Worm (Caenorhabditis elegans) whole organism, young adult: ENCODE results near the gene thk-1.

Experiments used
- B0336.3 ChIP-seq: fragments of 200-800 bp; sonication (Bioruptor generic); IDR thresholded peaks from 2 replicates; pipeline ENCODE4 v1.3.6; 2022; ENCODE audit warnings: missing genetic modification characterization, missing compliant biosample characterization
- C17E4.6 ChIP-seq: fragments of 200-800 bp; sonication (Bioruptor generic); IDR thresholded peaks from 2 replicates; pipeline ENCODE4 v1.3.6; 2022; ENCODE audit warnings: missing genetic modification reagents, missing genetic modification characterization, missing compliant biosample characterization
- D2030.7 ChIP-seq: fragments of 200-800 bp; sonication (Bioruptor generic); IDR thresholded peaks from 2 replicates; pipeline ENCODE4 v1.3.6; 2022; ENCODE audit warnings: missing genetic modification reagents, missing genetic modification characterization, missing compliant biosample characterization
- T26A5.8 ChIP-seq: sonication (generic microtip); optimal IDR thresholded peaks from 2 replicates; lab custom pipeline; 2016; ENCODE audit warnings: missing genetic modification characterization, missing compliant biosample characterization
- Y56A3A.18 ChIP-seq: fragments of 200-800 bp; sonication (Bioruptor generic); IDR thresholded peaks from 2 replicates; pipeline ENCODE4 v1.3.6; 2022; ENCODE audit warnings: missing genetic modification reagents, missing genetic modification characterization, missing compliant biosample characterization
- Y67H2A.10 ChIP-seq: fragments of 200-800 bp; sonication (Bioruptor generic); conservative IDR thresholded peaks from 2 replicates; pipeline ENCODE4 v1.3.6; 2022; ENCODE audit warnings: missing genetic modification reagents, missing genetic modification characterization, missing compliant biosample characterization
- ZK185.1 ChIP-seq: sonication (generic microtip); optimal IDR thresholded peaks from 2 replicates; lab custom pipeline; 2016; ENCODE audit warnings: mild to moderate bottlenecking, missing genetic modification characterization, missing compliant biosample characterization; ENCODE audit not compliant: poor library complexity, severe bottlenecking
- aptf-2 ChIP-seq: fragments of 200-800 bp; sonication (Bioruptor generic); conservative IDR thresholded peaks from 2 replicates; pipeline ENCODE4 v1.3.6; 2022; ENCODE audit warnings: missing genetic modification reagents, missing genetic modification characterization, missing compliant biosample characterization
- attf-3 ChIP-seq: fragments of 200-800 bp; sonication (Bioruptor generic); conservative IDR thresholded peaks from 2 replicates; pipeline ENCODE4 v1.3.6; 2022; ENCODE audit warnings: missing genetic modification reagents, missing genetic modification characterization, missing compliant biosample characterization
- attf-5 ChIP-seq: fragments of 200-800 bp; sonication (Bioruptor generic); optimal IDR thresholded peaks from 2 replicates; lab custom pipeline; 2018; ENCODE audit warnings: mild to moderate bottlenecking, missing genetic modification characterization, missing compliant biosample characterization
- cebp-1 ChIP-seq, 2 experiments: fragments of 200-800 bp in 1 of 2; sonication (Bioruptor generic) in 1 of 2; sonication (generic microtip) in 1 of 2; IDR thresholded peaks in 1 of 2; optimal IDR thresholded peaks in 1 of 2; 2 replicates each; pipeline versions ENCODE4 v1.3.6 to Lab custom; 2017 to 2022; ENCODE audit warnings: missing compliant biosample characterization in 2 of 2, missing genetic modification characterization in 2 of 2, mild to moderate bottlenecking in 1 of 2, missing genetic modification reagents in 1 of 2, moderate library complexity in 1 of 2
- ceh-27 ChIP-seq: fragments of 200-800 bp; sonication (Bioruptor generic); optimal IDR thresholded peaks from 2 replicates; lab custom pipeline; 2018; ENCODE audit warnings: mild to moderate bottlenecking, missing genetic modification characterization, moderate library complexity, missing compliant biosample characterization
- ceh-79 ChIP-seq: sonication (generic microtip); optimal IDR thresholded peaks from 2 replicates; lab custom pipeline; 2017; ENCODE audit warnings: mild to moderate bottlenecking, missing genetic modification characterization, missing compliant biosample characterization
- die-1 ChIP-seq: sonication (generic microtip); optimal IDR thresholded peaks from 2 replicates; lab custom pipeline; 2016; ENCODE audit warnings: missing genotype, mild to moderate bottlenecking, missing genetic modification characterization, missing compliant biosample characterization
- dpff-1 ChIP-seq: sonication (generic microtip); optimal IDR thresholded peaks from 2 replicates; lab custom pipeline; 2017; ENCODE audit warnings: mild to moderate bottlenecking, missing genetic modification characterization, missing compliant biosample characterization
- efl-1 ChIP-seq: fragments of 150-350 bp; optimal IDR thresholded peaks from 2 replicates; lab custom pipeline; 2014; ENCODE audit warnings: missing biosample characterization, missing genetic modification reagents, missing genetic modification characterization
- egrh-3 ChIP-seq: fragments of 200-800 bp; sonication (Bioruptor generic); IDR thresholded peaks from 2 replicates; pipeline ENCODE4 v1.3.6; 2022; ENCODE audit warnings: missing genetic modification reagents, missing genetic modification characterization, missing compliant biosample characterization
- ekl-4 ChIP-seq: fragments of 200-800 bp; sonication (Bioruptor generic); IDR thresholded peaks from 2 replicates; pipeline ENCODE4 v1.3.6; 2022; ENCODE audit warnings: missing genetic modification reagents, missing genetic modification characterization, missing compliant biosample characterization
- him-1 ChIP-seq: sonication (generic microtip); optimal IDR thresholded peaks from 2 replicates; lab custom pipeline; 2016; ENCODE audit warnings: missing genotype, missing genetic modification reagents, missing genetic modification characterization, missing compliant biosample characterization
- hmg-1.2 ChIP-seq: fragments of 200-800 bp; sonication (Bioruptor generic); IDR thresholded peaks from 2 replicates; pipeline ENCODE4 v1.3.6; 2022; ENCODE audit warnings: missing genetic modification reagents, missing genetic modification characterization, missing compliant biosample characterization
- let-526 ChIP-seq: fragments of 200-800 bp; sonication (Bioruptor generic); IDR thresholded peaks from 2 replicates; pipeline ENCODE4 v1.3.6; 2022; ENCODE audit warnings: missing genetic modification reagents, missing genetic modification characterization, missing compliant biosample characterization
- let-607 ChIP-seq, 2 experiments: fragments of 200-800 bp in 1 of 2; sonication (Bioruptor generic) in 1 of 2; sonication (generic microtip) in 1 of 2; optimal IDR thresholded peaks; 2 replicates each; lab custom pipeline; 2016 to 2018; ENCODE audit warnings: mild to moderate bottlenecking in 2 of 2, missing compliant biosample characterization in 2 of 2, missing genetic modification characterization in 2 of 2, moderate library complexity in 2 of 2, missing genotype in 1 of 2
- lin-40 ChIP-seq: sonication (generic microtip); optimal IDR thresholded peaks from 2 replicates; lab custom pipeline; 2016; ENCODE audit warnings: missing genetic modification characterization, mild to moderate bottlenecking, missing compliant biosample characterization, missing genotype, missing genetic modification reagents
- lin-54 ChIP-seq: fragments of 200-800 bp; sonication (Bioruptor generic); optimal IDR thresholded peaks from 2 replicates; lab custom pipeline; 2018; ENCODE audit warnings: mild to moderate bottlenecking, missing genetic modification characterization, missing compliant biosample characterization
- madf-10 ChIP-seq: sonication (generic microtip); optimal IDR thresholded peaks from 2 replicates; lab custom pipeline; 2016; ENCODE audit warnings: mild to moderate bottlenecking, missing genetic modification characterization, missing compliant biosample characterization
- madf-6 ChIP-seq: fragments of 200-800 bp; sonication (Bioruptor generic); IDR thresholded peaks from 2 replicates; pipeline ENCODE4 v1.3.6; 2022; ENCODE audit warnings: missing genetic modification reagents, missing genetic modification characterization, missing compliant biosample characterization
- mel-28 ChIP-seq: sonication (generic microtip); optimal IDR thresholded peaks from 2 replicates; lab custom pipeline; 2016; ENCODE audit warnings: borderline replicate concordance, mild to moderate bottlenecking, missing genetic modification characterization, missing compliant biosample characterization
- mes-4 ChIP-seq: sonication (generic microtip); optimal IDR thresholded peaks from 2 replicates; lab custom pipeline; 2016; ENCODE audit warnings: missing genotype, missing genetic modification characterization, missing compliant biosample characterization
- nfyb-1 ChIP-seq: fragments of 200-800 bp; sonication (Bioruptor generic); IDR thresholded peaks from 2 replicates; pipeline ENCODE4 v1.3.6; 2022; ENCODE audit warnings: missing genetic modification reagents, missing genetic modification characterization, missing compliant biosample characterization
- nhr-80 ChIP-seq: sonication (generic microtip); optimal IDR thresholded peaks from 2 replicates; lab custom pipeline; 2016; ENCODE audit warnings: missing genetic modification characterization, missing compliant biosample characterization
- rec-8 ChIP-seq, 2 experiments: sonication (generic microtip); optimal IDR thresholded peaks; 2 replicates each; lab custom pipeline; 2016; ENCODE audit warnings: mild to moderate bottlenecking in 2 of 2, missing genetic modification characterization in 2 of 2, missing genetic modification reagents in 2 of 2, missing genotype in 2 of 2, missing biosample characterization in 1 of 2, missing compliant biosample characterization in 1 of 2, moderate library complexity in 1 of 2
- snpc-4 ChIP-seq, 5 experiments: fragments of 150-350 bp in 1 of 5; sonication (generic microtip) in 4 of 5; optimal IDR thresholded peaks; 2 replicates each; lab custom pipeline; 2014 to 2018; ENCODE audit warnings: missing genetic modification characterization in 5 of 5, missing biosample characterization in 3 of 5, antibody characterized with exemption in 2 of 5, mild to moderate bottlenecking in 2 of 5, missing compliant biosample characterization in 2 of 5, missing genotype in 2 of 5, moderate library complexity in 2 of 5, missing genetic modification reagents in 1 of 5
- unc-130 ChIP-seq: sonication (generic microtip); optimal IDR thresholded peaks from 2 replicates; lab custom pipeline; 2016; ENCODE audit warnings: missing genetic modification reagents, missing genetic modification characterization, missing compliant biosample characterization
- unc-62 ChIP-seq: fragments of 150-350 bp; optimal IDR thresholded peaks from 2 replicates; lab custom pipeline; 2014; ENCODE audit warnings: missing biosample characterization, missing genetic modification reagents, missing genetic modification characterization
- zfh-2 ChIP-seq: fragments of 200-800 bp; sonication (Bioruptor generic); conservative IDR thresholded peaks from 2 replicates; pipeline ENCODE4 v1.3.6; 2022; ENCODE audit warnings: missing genetic modification reagents, missing genetic modification characterization, missing compliant biosample characterization
- ztf-22 ChIP-seq: fragments of 200-800 bp; sonication (Bioruptor generic); optimal IDR thresholded peaks from 2 replicates; lab custom pipeline; 2018; ENCODE audit warnings: mild to moderate bottlenecking, missing genetic modification characterization, moderate library complexity, missing compliant biosample characterization
- ztf-26 ChIP-seq: sonication (generic microtip); optimal IDR thresholded peaks from 2 replicates; lab custom pipeline; 2017; ENCODE audit warnings: missing genetic modification characterization, missing compliant biosample characterization
- ztf-3 ChIP-seq: fragments of 200-800 bp; sonication (Bioruptor generic); optimal IDR thresholded peaks from 2 replicates; lab custom pipeline; 2018; ENCODE audit warnings: mild to moderate bottlenecking, missing genetic modification characterization, missing compliant biosample characterization
- ztf-6 ChIP-seq: fragments of 200-800 bp; sonication (Bioruptor generic); IDR thresholded peaks from 2 replicates; pipeline ENCODE4 v1.3.6; 2022; ENCODE audit warnings: missing genetic modification reagents, missing genetic modification characterization, missing compliant biosample characterization

The thk-1 gene

DNA sequence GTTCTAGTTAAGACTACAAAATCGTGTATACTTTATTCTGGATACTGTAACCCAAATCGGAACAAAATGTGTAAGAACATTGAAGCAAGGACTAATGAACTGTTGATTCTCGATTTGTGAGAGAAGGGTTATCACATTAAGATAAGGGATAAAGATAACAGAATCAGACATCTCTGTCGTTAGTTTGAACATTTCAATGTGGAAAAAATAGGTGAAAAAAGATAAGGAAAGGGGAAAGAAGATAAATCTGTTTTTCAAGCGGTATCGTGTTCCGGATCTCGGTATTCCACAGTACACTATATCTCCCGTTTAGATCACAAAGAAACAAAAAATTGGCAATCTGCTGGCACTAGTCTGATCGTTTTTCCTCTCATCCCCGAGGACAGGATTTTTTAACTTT, 20.3 kb downstream of the thk-1 start (continued):
- TF ChIP-seq attf-5 (GFP tag; lab: Kevin White, UChicago) (no peak), unc-130 (no peak), B0336.3 (no peak), dpff-1 (tag; lab: Kevin White, UChicago) (no peak), let-607 (tag; optimal IDR thresholded peaks at IDR 0.05; lab: Kevin White, UChicago) (no peak), zfh-2 (GFP tag; lab: Robert Waterston, UW) (no peak), aptf-2 (GFP tag; lab: Robert Waterston, UW) (no peak), rec-8 (tag; optimal IDR thresholded peaks at IDR 0.05; lab: Kevin White, UChicago) (no peak), efl-1 (GFP tag; lab: Kevin White, UChicago) (no peak)

ce11 chrIV:10259557-10259956, 21.8 kb downstream of the thk-1 start, which contains the start of gene F01G10.9:
Gene F01G10.9 (minus strand): TSS chrIV:10259657.
- TF ChIP-seq mes-4 (tag; lab: Kevin White, UChicago) (no peak), hmg-1.2 (no peak), him-1 (tag; lab: Kevin White, UChicago) (no peak), lin-54 (GFP tag; lab: Kevin White, UChicago) (no peak)

- no peak for TF ChIP-seq madf-6 (GFP tag; lab: Robert Waterston, UW)
- TF ChIP-seq T26A5.8 (tag; lab: Kevin White, UChicago), result no peak
- 0 out of 2 replicates have a peak, but pooled peaks have one; percentile 5 for TF ChIP-seq ekl-4 (GFP tag; lab: Robert Waterston, UW)
- TF ChIP-seq ztf-3, result no peak
- no peak for TF ChIP-seq cebp-1 (GFP tag; IDR thresholded peaks at IDR 0.05; lab: Robert Waterston, UW)
- TF ChIP-seq cebp-1 (tag; optimal IDR thresholded peaks at IDR 0.05; lab: Kevin White, UChicago), result peak; percentile 9
- no peak for TF ChIP-seq D2030.7 (GFP tag; lab: Robert Waterston, UW)
Observed at ce11 chrIV:10252886-10253639, 28.3 kb downstream of the thk-1 start.

- TF ChIP-seq egrh-3 (GFP tag; lab: Robert Waterston, UW), result peak; percentile 76
- TF ChIP-seq nfyb-1 (GFP tag; lab: Robert Waterston, UW), result peak; percentile 79
- no peak for TF ChIP-seq Y67H2A.10 (GFP tag; lab: Robert Waterston, UW)
- TF ChIP-seq nhr-80 (tag; lab: Kevin White, UChicago), result peak; percentile 95
- 0 out of 2 replicates have a peak, but pooled peaks have one; percentile 33 for TF ChIP-seq attf-3 (GFP tag; lab: Robert Waterston, UW)
- TF ChIP-seq Y56A3A.18 (GFP tag; lab: Robert Waterston, UW), result no peak
- peak; percentile 72 for TF ChIP-seq ceh-27 (GFP tag; lab: Kevin White, UChicago)
- TF ChIP-seq die-1 (tag; lab: Kevin White, UChicago), result peak; percentile 39
- TF ChIP-seq madf-10 (tag; lab: Kevin White, UChicago), result peak; percentile 60
- peak; percentile 33; the same call in 1 of the 2 replicates for TF ChIP-seq let-526 (GFP tag; lab: Robert Waterston, UW)
- peak; percentile 43 for TF ChIP-seq ztf-26 (tag; lab: Kevin White, UChicago)
- TF ChIP-seq snpc-4 (GFP tag; optimal IDR thresholded peaks at IDR 0.05; lab: Kevin White, UChicago), result peak; percentile 63
- peak in 2 of 4 experiments; percentile 55 to 56 for TF ChIP-seq snpc-4 (tag; optimal IDR thresholded peaks at IDR 0.05; lab: Kevin White, UChicago)
- peak; percentile 50; the same call in 1 of the 2 replicates for TF ChIP-seq cebp-1 (GFP tag; IDR thresholded peaks at IDR 0.05; lab: Robert Waterston, UW)
- peak; percentile 89 for TF ChIP-seq cebp-1 (tag; optimal IDR thresholded peaks at IDR 0.05; lab: Kevin White, UChicago)
- peak; percentile 65 to 75 for TF ChIP-seq let-607 (tag; optimal IDR thresholded peaks at IDR 0.05; lab: Kevin White, UChicago)
- TF ChIP-seq mel-28 (tag; lab: Kevin White, UChicago), result no peak
- TF ChIP-seq D2030.7 (GFP tag; lab: Robert Waterston, UW), result no peak
- TF ChIP-seq ZK185.1 (tag; lab: Kevin White, UChicago), result peak; percentile 32
- TF ChIP-seq unc-62 (GFP tag; lab: Kevin White, UChicago), result peak; percentile 41
- no peak for TF ChIP-seq mes-4 (tag; lab: Kevin White, UChicago)
- peak; percentile 91 for TF ChIP-seq lin-40 (tag; lab: Kevin White, UChicago)
- peak; percentile 61 for TF ChIP-seq ztf-22 (GFP tag; lab: Kevin White, UChicago)
- TF ChIP-seq lin-54 (GFP tag; lab: Kevin White, UChicago), result peak; percentile 50
- TF ChIP-seq ceh-79 (tag; lab: Kevin White, UChicago), result no peak
- no peak for TF ChIP-seq ztf-6 (GFP tag; lab: Robert Waterston, UW)
- TF ChIP-seq C17E4.6 (GFP tag; lab: Robert Waterston, UW), result no peak
- TF ChIP-seq B0336.3, result peak; percentile 75
Observed at ce11 chrIV:10252350-10252792, 29.0 kb downstream of the thk-1 start.
